Worm (Caenorhabditis elegans) whole organism, L3 larva: ENCODE measurements around the gene F28C6.8.

Source experiments
- R02D3.7 ChIP-seq: fragments of 150-350 bp; optimal IDR thresholded peaks from 2 replicates; lab custom pipeline; 2014; ENCODE audit warnings: missing biosample characterization, missing genetic modification characterization
- ZK546.5 ChIP-seq: sonication (generic microtip); optimal IDR thresholded peaks from 2 replicates; lab custom pipeline; 2017; ENCODE audit warnings: missing biosample characterization, missing genetic modification characterization
- aly-2 ChIP-seq: fragments of 150-350 bp; optimal IDR thresholded peaks from 2 replicates; lab custom pipeline; 2014; ENCODE audit warnings: missing biosample characterization, missing genetic modification characterization
- ceh-16 ChIP-seq: sonication (generic microtip); optimal IDR thresholded peaks from 2 replicates; lab custom pipeline; 2017; ENCODE audit warnings: missing biosample characterization, missing genetic modification characterization
- ceh-28 ChIP-seq: fragments of 150-350 bp; optimal IDR thresholded peaks from 2 replicates; lab custom pipeline; 2014; ENCODE audit warnings: missing biosample characterization, missing genetic modification reagents, missing genetic modification characterization
- daf-12 ChIP-seq: fragments of 150-350 bp; optimal IDR thresholded peaks from 2 replicates; lab custom pipeline; 2014; ENCODE audit warnings: missing biosample characterization, missing genetic modification reagents, missing genetic modification characterization
- egl-27 ChIP-seq: sonication (generic microtip); optimal IDR thresholded peaks from 4 replicates; lab custom pipeline; 2017; ENCODE audit warnings: missing biosample characterization, missing genetic modification reagents, missing genetic modification characterization
- elt-2 ChIP-seq: sonication (generic microtip); optimal IDR thresholded peaks from 2 replicates; lab custom pipeline; 2016; ENCODE audit warnings: missing genetic modification reagents, mild to moderate bottlenecking, missing genetic modification characterization, missing compliant biosample characterization
- eor-1 ChIP-seq, 2 experiments: fragments of 150-350 bp; optimal IDR thresholded peaks; 2 replicates each; lab custom pipeline; 2014 to 2018; ENCODE audit warnings: missing biosample characterization in 2 of 2, missing genetic modification characterization in 2 of 2
- fkh-2 ChIP-seq: fragments of 150-350 bp; optimal IDR thresholded peaks from 2 replicates; lab custom pipeline; 2014; ENCODE audit warnings: missing biosample characterization, missing genetic modification reagents, missing genetic modification characterization
- fos-1 ChIP-seq: fragments of 150-350 bp; optimal IDR thresholded peaks from 2 replicates; lab custom pipeline; 2014; ENCODE audit warnings: missing biosample characterization, missing genetic modification characterization
- lin-39 ChIP-seq: fragments of 150-350 bp; optimal IDR thresholded peaks from 2 replicates; lab custom pipeline; 2018; ENCODE audit warnings: missing biosample characterization, missing genetic modification reagents, missing genetic modification characterization
- lsy-12 ChIP-seq: sonication (generic microtip); optimal IDR thresholded peaks from 2 replicates; lab custom pipeline; 2016; ENCODE audit warnings: mild to moderate bottlenecking, missing genetic modification characterization, missing compliant biosample characterization
- mdl-1 ChIP-seq: fragments of 150-350 bp; optimal IDR thresholded peaks from 2 replicates; lab custom pipeline; 2014; ENCODE audit warnings: missing biosample characterization, missing genetic modification characterization
- mml-1 ChIP-seq: fragments of 150-350 bp; sonication (generic microtip); optimal IDR thresholded peaks from 3 replicates; lab custom pipeline; 2014; ENCODE audit warnings: missing biosample characterization, missing genetic modification characterization
- nfya-1 ChIP-seq: sonication (generic microtip); optimal IDR thresholded peaks from 2 replicates; lab custom pipeline; 2017; ENCODE audit warnings: missing genetic modification characterization, mild to moderate bottlenecking, missing compliant biosample characterization, antibody characterized with exemption, moderate library complexity; ENCODE audit not compliant: insufficient read depth
- nhr-23 ChIP-seq: fragments of 150-350 bp; optimal IDR thresholded peaks from 2 replicates; lab custom pipeline; 2014; ENCODE audit warnings: missing biosample characterization, missing genetic modification reagents, missing genetic modification characterization
- nhr-25 ChIP-seq: sonication (generic microtip); optimal IDR thresholded peaks from 2 replicates; lab custom pipeline; 2017; ENCODE audit warnings: missing biosample characterization, missing genetic modification characterization
- nhr-67 ChIP-seq: fragments of 150-350 bp; optimal IDR thresholded peaks from 2 replicates; lab custom pipeline; 2014; ENCODE audit warnings: missing biosample characterization, missing genetic modification characterization
- nhr-77 ChIP-seq: fragments of 150-350 bp; optimal IDR thresholded peaks from 2 replicates; lab custom pipeline; 2014; ENCODE audit warnings: missing biosample characterization, missing genetic modification characterization
- pha-4 ChIP-seq: fragments of 150-350 bp; optimal IDR thresholded peaks from 2 replicates; lab custom pipeline; 2014; ENCODE audit warnings: missing biosample characterization, missing genetic modification reagents, missing genetic modification characterization
- pqm-1 ChIP-seq: fragments of 150-350 bp; optimal IDR thresholded peaks from 2 replicates; lab custom pipeline; 2017; ENCODE audit warnings: missing biosample characterization, missing genetic modification characterization, inconsistent platforms
- sea-2 ChIP-seq: fragments of 150-350 bp; sonication (generic microtip); optimal IDR thresholded peaks from 4 replicates; lab custom pipeline; 2014; ENCODE audit warnings: missing biosample characterization, missing genetic modification reagents, missing genetic modification characterization
- snpc-4 ChIP-seq: fragments of 150-350 bp; optimal IDR thresholded peaks from 2 replicates; lab custom pipeline; 2014; ENCODE audit warnings: missing biosample characterization, missing genetic modification characterization
- unc-39 ChIP-seq: sonication (generic microtip); optimal IDR thresholded peaks from 4 replicates; lab custom pipeline; 2017; ENCODE audit warnings: missing biosample characterization, missing genetic modification characterization
- unc-62 ChIP-seq: fragments of 150-350 bp; sonication (generic microtip); optimal IDR thresholded peaks from 4 replicates; lab custom pipeline; 2014; ENCODE audit warnings: missing biosample characterization, missing genetic modification reagents, missing genetic modification characterization
- zag-1 ChIP-seq: fragments of 150-350 bp; optimal IDR thresholded peaks from 2 replicates; lab custom pipeline; 2014; ENCODE audit warnings: missing biosample characterization, missing genetic modification characterization
- ztf-4 ChIP-seq: fragments of 150-350 bp; optimal IDR thresholded peaks from 2 replicates; lab custom pipeline; 2014; ENCODE audit warnings: missing biosample characterization, missing genetic modification characterization

Gene F28C6.8

DNA sequence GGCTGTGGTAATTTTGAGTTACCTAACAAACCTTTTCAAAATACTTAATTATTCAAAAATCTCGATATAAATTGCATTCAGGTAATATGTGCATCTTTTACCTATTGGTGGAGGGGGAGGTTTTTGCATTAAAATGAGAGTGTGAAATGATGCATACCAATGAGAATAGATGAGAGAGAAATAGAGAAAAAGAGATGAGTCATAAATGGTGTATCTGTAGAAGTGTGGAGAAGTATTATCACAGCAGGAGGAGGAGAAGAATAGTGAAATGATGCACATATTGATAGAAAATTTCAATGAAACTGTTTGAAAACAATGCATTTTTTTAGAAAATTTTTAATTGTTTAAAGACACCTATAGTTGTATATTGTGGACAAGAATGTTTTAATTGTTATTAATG is 33.9 kb downstream of the F28C6.8 start:
- no peak for TF ChIP-seq zag-1 (tag; lab: Kevin White, UChicago)
- TF ChIP-seq aly-2 (tag; lab: Kevin White, UChicago) = no peak
- peak; percentile 22 for TF ChIP-seq pqm-1 (tag; lab: Kevin White, UChicago)
- TF ChIP-seq nfya-1 (tag; lab: Kevin White, UChicago) = peak; percentile 18
- TF ChIP-seq daf-12 (tag; lab: Kevin White, UChicago) = no peak
- TF ChIP-seq pha-4 (tag; lab: Kevin White, UChicago) = peak; percentile 45
- TF ChIP-seq snpc-4 (tag; lab: Kevin White, UChicago) = no peak
- TF ChIP-seq ZK546.5 = no peak
- TF ChIP-seq egl-27 (tag; lab: Kevin White, UChicago) = no peak
- TF ChIP-seq lsy-12 (tag; lab: Kevin White, UChicago) = no peak
- no peak for TF ChIP-seq nhr-67 (tag; lab: Kevin White, UChicago)
- no peak for TF ChIP-seq nhr-77 (tag; lab: Kevin White, UChicago)
- TF ChIP-seq elt-2 = peak; percentile 29

DNA sequence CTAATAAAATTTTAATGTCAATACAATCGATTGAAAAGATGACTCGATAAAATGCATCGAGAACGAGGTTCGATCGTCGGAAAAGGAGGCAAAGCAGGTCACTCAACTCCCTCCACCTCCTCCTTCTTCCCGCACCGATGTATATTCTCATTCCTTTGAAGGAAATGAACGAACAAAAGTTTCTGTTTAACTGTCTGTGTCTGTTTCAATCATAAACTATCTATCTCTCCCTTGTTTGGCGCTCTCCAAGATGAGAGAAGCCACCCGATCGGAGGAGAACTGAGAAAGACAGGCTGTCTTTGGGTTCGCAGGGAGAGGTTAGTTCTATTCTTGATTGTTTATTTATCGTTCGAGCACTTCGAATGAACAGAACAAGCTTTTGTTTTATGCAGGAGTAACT is 34.5 kb downstream of the F28C6.8 start, which contains the start of gene D2085.7:
D2085.7 (plus strand) TSS at position 251 of the 400 bp plus-strand sequence.
- peak; percentile 24 for TF ChIP-seq elt-2
- no peak for TF ChIP-seq ceh-16 (tag; lab: Kevin White, UChicago)
- TF ChIP-seq zag-1 (tag; lab: Kevin White, UChicago) = no peak
- no peak for TF ChIP-seq R02D3.7 (tag; lab: Kevin White, UChicago)
- TF ChIP-seq nhr-25 (tag; lab: Kevin White, UChicago) = peak; percentile 37
- TF ChIP-seq nhr-23 (tag; lab: Kevin White, UChicago) = peak; percentile 25

DNA sequence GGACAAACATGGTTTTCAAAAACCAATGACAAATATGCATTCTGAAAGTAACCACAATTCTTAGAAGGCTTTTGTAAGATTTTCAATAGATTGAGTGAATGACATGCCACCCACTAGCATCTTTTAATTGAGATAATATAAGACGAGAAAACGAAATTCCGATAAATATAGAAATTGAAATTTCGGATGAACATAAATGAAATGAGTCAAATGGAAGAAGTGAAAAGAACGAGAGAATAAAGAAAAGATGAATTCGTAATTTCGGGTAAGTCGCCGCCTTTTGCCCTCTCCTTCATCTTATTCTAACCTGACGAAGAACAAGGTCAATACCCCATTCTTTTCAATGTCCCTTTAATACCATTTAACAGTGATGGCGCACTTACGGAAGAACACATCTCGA is 35.7 kb downstream of the F28C6.8 start:
- TF ChIP-seq ZK546.5 = no peak
- no peak for TF ChIP-seq nhr-23 (tag; lab: Kevin White, UChicago)

DNA sequence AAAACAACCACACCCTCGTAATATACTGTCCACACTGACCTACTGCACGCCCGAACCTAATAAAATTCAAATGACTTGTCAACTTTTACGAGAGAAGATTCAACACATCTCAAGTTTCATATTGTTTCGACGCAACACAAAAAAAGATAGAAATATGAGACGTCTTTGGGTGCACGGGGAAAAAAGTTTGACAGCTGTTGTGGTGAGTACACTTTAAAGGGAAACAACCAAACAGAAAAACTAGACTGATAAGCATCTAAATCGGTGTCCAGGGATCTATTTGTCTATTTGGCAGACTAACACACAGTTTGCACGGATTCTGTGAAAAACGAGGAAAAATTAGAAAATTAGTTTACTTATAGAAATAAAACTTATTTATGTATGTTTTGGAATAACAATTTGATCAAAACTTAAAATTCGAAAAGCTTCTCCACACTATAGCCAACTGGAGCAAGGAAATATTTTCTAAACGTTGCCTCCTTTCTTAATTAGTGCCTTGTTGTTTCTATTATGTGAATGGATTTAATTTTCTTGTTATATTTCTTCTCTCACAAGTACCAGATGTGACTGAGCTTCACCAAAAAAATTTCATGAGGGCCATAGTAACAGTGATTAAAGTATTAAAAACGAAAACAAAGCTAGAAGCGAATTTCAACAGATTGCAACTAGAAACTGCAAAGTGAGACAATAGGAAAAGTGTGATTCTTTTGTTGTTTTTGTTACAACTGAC is 37.1 kb downstream of the F28C6.8 start:
- TF ChIP-seq fos-1 (tag; lab: Kevin White, UChicago) (no peak), ZK546.5 (no peak), eor-1 (tag; optimal IDR thresholded peaks at IDR 0.05; lab: Kevin White, UChicago) (no peak), unc-62 (GFP tag; lab: Kevin White, UChicago) (peak; percentile 7), pha-4 (tag; lab: Kevin White, UChicago) (peak; percentile 20), lin-39 (tag; lab: Kevin White, UChicago) (peak; percentile 31), elt-2 (no peak), mml-1 (no peak), ceh-28 (tag; lab: Kevin White, UChicago) (no peak)

DNA sequence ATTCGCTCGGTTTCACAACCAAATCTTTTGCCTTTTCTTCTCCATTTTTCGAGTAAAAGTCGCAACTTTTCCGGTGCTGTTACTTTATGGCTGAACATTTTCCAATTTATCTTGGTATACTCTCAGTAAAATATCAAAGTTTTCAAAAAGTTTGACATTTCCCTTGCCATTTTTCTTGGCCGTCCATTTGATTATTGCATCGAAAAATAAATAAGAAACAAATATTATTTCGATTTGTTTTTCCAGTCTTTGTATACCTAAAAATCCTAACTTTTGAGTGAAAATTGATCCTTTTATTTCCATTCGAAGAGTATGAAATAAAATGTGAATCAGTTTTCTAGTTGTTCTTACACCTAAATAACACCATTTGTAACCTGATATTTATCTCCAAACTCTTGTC is 39.8 kb downstream of the F28C6.8 start:
- TF ChIP-seq aly-2 (tag; lab: Kevin White, UChicago) (no peak), R02D3.7 (tag; lab: Kevin White, UChicago) (no peak), ztf-4 (tag; lab: Kevin White, UChicago) (no peak), lin-39 (tag; lab: Kevin White, UChicago) (no peak), mdl-1 (no peak), unc-62 (GFP tag; lab: Kevin White, UChicago) (no peak), fos-1 (tag; lab: Kevin White, UChicago) (no peak), sea-2 (GFP tag; lab: Kevin White, UChicago) (no peak), ZK546.5 (no peak), fkh-2 (tag; lab: Kevin White, UChicago) (no peak), unc-39 (no peak)

DNA sequence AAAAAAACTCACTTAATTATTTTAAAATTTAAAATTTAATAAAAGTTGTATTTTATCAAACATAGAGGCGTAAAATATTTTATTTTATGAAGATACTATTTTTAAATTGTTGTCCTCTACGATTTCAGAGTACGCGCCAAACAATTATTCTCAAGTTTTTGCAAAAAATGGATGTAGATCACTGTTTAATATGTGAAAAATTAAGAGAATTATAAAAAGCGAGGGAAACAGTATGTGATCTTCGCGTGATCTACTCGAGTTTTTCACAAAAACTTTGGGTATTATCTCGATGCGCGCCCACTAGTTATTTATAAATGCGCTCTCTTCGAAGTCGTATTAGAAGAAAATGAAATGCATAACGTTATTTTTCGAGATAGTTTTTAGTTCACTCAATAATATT is 42.2 kb downstream of the F28C6.8 start:
- no peak for TF ChIP-seq snpc-4 (tag; lab: Kevin White, UChicago)
- TF ChIP-seq, all 47 proteins: peak for 0
